Worm (Caenorhabditis elegans): Measurements from ENCODE around the gene C14C10.2.
A peak's percentile ranks its signal among the peaks of the same experiment; 100 is the strongest.

ce11 chrV:12599110-12599509 is 6.8 kb upstream of the C14C10.2 start, which contains the start of the genes C14C10.10 and ril-2:
- TF ChIP-seq unc-62 (GFP tag; optimal IDR thresholded peaks at IDR 0.05), result no peak
- TF ChIP-seq nhr-11 (tag; optimal IDR thresholded peaks at IDR 0.05), result no peak
- TF ChIP-seq fos-1 (tag; optimal IDR thresholded peaks at IDR 0.05), result no peak
- no peak for TF ChIP-seq lin-39 (tag; optimal IDR thresholded peaks at IDR 0.05)
- peak; percentile 24 for TF ChIP-seq snpc-4 (tag; optimal IDR thresholded peaks at IDR 0.05)
- TF ChIP-seq lsy-2 (tag; optimal IDR thresholded peaks at IDR 0.05), result peak; percentile 4 to 51
- TF ChIP-seq nhr-47 (tag; optimal IDR thresholded peaks at IDR 0.05), result peak; percentile 49
- no peak for TF ChIP-seq nhr-90 (tag; optimal IDR thresholded peaks at IDR 0.05; ENCODE audit: poor library complexity)

All from whole organism, L1 larva.